Worm (Caenorhabditis elegans) whole organism, early embryonic: ENCODE data around the gene rnh-1.0.

Source experiments
- ceh-13 ChIP-seq: fragments of 200-800 bp; sonication (Bioruptor generic); optimal IDR thresholded peaks from 2 replicates; lab custom pipeline; 2018; ENCODE audit warnings: mild to moderate bottlenecking, missing genetic modification characterization, missing compliant biosample characterization
- pes-1 ChIP-seq: fragments of 200-800 bp; sonication (Bioruptor generic); IDR thresholded peaks from 2 replicates; pipeline ENCODE4 v1.3.6; 2022; ENCODE audit warnings: missing genetic modification reagents, missing genetic modification characterization, missing compliant biosample characterization

- no peak for TF ChIP-seq pes-1 (GFP tag; lab: Robert Waterston, UW)
- TF ChIP-seq ceh-13, result no peak
Observed at ce11 chrII:5031612-5032011, 36.5 kb downstream of the rnh-1.0 start, which contains the start of gene wdr-83.
